Fruit fly (Drosophila melanogaster) Kc167 (cell line): Measurements from ENCODE around the gene Cht11.

Experiments used
- Myc ChIP-seq: fragments of >200 bp; optimal IDR thresholded peaks from 2 replicates; lab custom pipeline; 2017; ENCODE audit warnings: missing external identifiers
- Sin3A ChIP-seq: fragments of >200 bp; optimal IDR thresholded peaks from 2 replicates; lab custom pipeline; 2018; ENCODE audit warnings: missing external identifiers
- h ChIP-seq: fragments of >200 bp; optimal IDR thresholded peaks from 3 replicates; lab custom pipeline; 2018; ENCODE audit warnings: missing external identifiers
- insv ChIP-seq: fragments of >200 bp; optimal IDR thresholded peaks from 3 replicates; lab custom pipeline; 2018; ENCODE audit warnings: missing external identifiers
- psq ChIP-seq: fragments of >200 bp; optimal IDR thresholded peaks from 2 replicates; lab custom pipeline; 2017; ENCODE audit warnings: missing external identifiers
- ttk ChIP-seq: sonication (Bioruptor generic); optimal IDR thresholded peaks from 2 replicates; lab custom pipeline; 2017; ENCODE audit warnings: missing external identifiers

dm6 chrX:6871746-6872145 is 22.4 kb upstream of the Cht11 start:
- TF ChIP-seq ttk (lab: Kevin White, UChicago) = no peak
- no peak for TF ChIP-seq insv (lab: Kevin White, UChicago)
- no peak for TF ChIP-seq h (lab: Kevin White, UChicago)
- no peak for TF ChIP-seq psq (lab: Kevin White, UChicago)
- no peak for TF ChIP-seq Myc (lab: Kevin White, UChicago)
- TF ChIP-seq Sin3A (lab: Kevin White, UChicago) = no peak
